Fruit fly (Drosophila melanogaster) whole organism, embryonic: ENCODE measurements around the gene CG43198.

ENCODE experiments used
- ATbp ChIP-seq: fragments of 200-800 bp; sonication (Bioruptor generic); optimal IDR thresholded peaks from 2 replicates; lab custom pipeline; 2017; ENCODE audit warnings: missing biosample characterization, mild to moderate bottlenecking, missing genetic modification characterization, missing genetic modification reagents
- Awh ChIP-seq: fragments of 200-800 bp; sonication (Bioruptor generic); IDR thresholded peaks from 2 replicates; pipeline ENCODE4, ENCODE4 v1.3.6; 2022; ENCODE audit warnings: missing biosample characterization, missing genetic modification characterization
- C15 ChIP-seq: fragments of 200-800 bp; sonication (Bioruptor generic); IDR thresholded peaks from 3 replicates; pipeline ENCODE4 v1.3.6; 2022; ENCODE audit warnings: missing biosample characterization, missing genetic modification characterization
- CG12155 ChIP-seq: fragments of 200-800 bp; sonication (Bioruptor generic); optimal IDR thresholded peaks from 3 replicates; lab custom pipeline; 2016; ENCODE audit warnings: missing biosample characterization, missing genetic modification characterization
- CG12391 ChIP-seq: fragments of 200-800 bp; sonication (Bioruptor generic); optimal IDR thresholded peaks from 3 replicates; lab custom pipeline; 2018; ENCODE audit warnings: missing biosample characterization, mild to moderate bottlenecking, missing genetic modification characterization, moderate library complexity
- CG12769 ChIP-seq: fragments of 200-800 bp; sonication (Bioruptor generic); optimal IDR thresholded peaks from 2 replicates; lab custom pipeline; 2019; ENCODE audit warnings: missing biosample characterization, mild to moderate bottlenecking, missing genetic modification characterization, moderate library complexity
- CG14860 ChIP-seq: fragments of 200-800 bp; sonication (Bioruptor generic); IDR thresholded peaks from 3 replicates; pipeline ENCODE4 v1.3.6; 2022; ENCODE audit warnings: missing biosample characterization, missing genetic modification characterization; ENCODE audit not compliant: partially characterized antibody
- CG17802 ChIP-seq: fragments of 200-800 bp; sonication (Bioruptor generic); optimal IDR thresholded peaks from 2 replicates; lab custom pipeline; 2018; ENCODE audit warnings: missing biosample characterization, mild to moderate bottlenecking, missing genetic modification characterization, moderate library complexity
- CG2678 ChIP-seq: fragments of 200-800 bp; sonication (Bioruptor generic); optimal IDR thresholded peaks from 3 replicates; lab custom pipeline; 2019; ENCODE audit warnings: missing biosample characterization, mild to moderate bottlenecking, missing genetic modification characterization, moderate library complexity
- CG2875 ChIP-seq: fragments of 200-800 bp; sonication (Bioruptor generic); optimal IDR thresholded peaks from 2 replicates; lab custom pipeline; 2017; ENCODE audit warnings: missing biosample characterization, mild to moderate bottlenecking, missing genetic modification characterization, missing genetic modification reagents
- CG3065 ChIP-seq: fragments of 200-800 bp; sonication (Bioruptor generic); optimal IDR thresholded peaks from 2 replicates; lab custom pipeline; 2016; ENCODE audit warnings: missing biosample characterization, missing genetic modification characterization
- CG32532 ChIP-seq: fragments of 200-800 bp; sonication (Bioruptor generic); IDR thresholded peaks from 2 replicates; pipeline ENCODE4 v1.3.6; 2022; ENCODE audit warnings: missing biosample characterization, missing genetic modification characterization
- CG33213 ChIP-seq: fragments of 200-800 bp; sonication (Bioruptor generic); optimal IDR thresholded peaks from 3 replicates; lab custom pipeline; 2016; ENCODE audit warnings: missing biosample characterization, missing genetic modification characterization
- CG6683 ChIP-seq: fragments of 200-800 bp; sonication (Bioruptor generic); optimal IDR thresholded peaks from 2 replicates; lab custom pipeline; 2017; ENCODE audit warnings: missing biosample characterization, mild to moderate bottlenecking, missing genetic modification characterization, missing genetic modification reagents
- CG6765 ChIP-seq: fragments of 200-800 bp; sonication (Bioruptor generic); optimal IDR thresholded peaks from 3 replicates; lab custom pipeline; 2017; ENCODE audit warnings: missing biosample characterization, mild to moderate bottlenecking, missing genetic modification characterization
- CG7372 ChIP-seq: fragments of 200-800 bp; sonication (Bioruptor generic); IDR thresholded peaks from 2 replicates; pipeline ENCODE4 v1.3.6; 2022; ENCODE audit warnings: missing biosample characterization, missing genetic modification characterization
- CG8290 ChIP-seq, 3 experiments: fragments of 200-800 bp; sonication (Bioruptor generic); optimal IDR thresholded peaks; 2 replicates each; lab custom pipeline; 2016 to 2019; ENCODE audit warnings: missing biosample characterization in 3 of 3, missing genetic modification characterization in 3 of 3, mild to moderate bottlenecking in 2 of 3, moderate library complexity in 1 of 3
- CG9609 ChIP-seq: fragments of 200-800 bp; sonication (Bioruptor generic); optimal IDR thresholded peaks from 3 replicates; lab custom pipeline; 2016; ENCODE audit warnings: missing biosample characterization, missing genetic modification characterization
- CHES-1-like ChIP-seq: fragments of 200-800 bp; sonication (Bioruptor generic); optimal IDR thresholded peaks from 2 replicates; lab custom pipeline; 2016; ENCODE audit warnings: missing biosample characterization, missing genetic modification characterization
- E2f1 ChIP-seq: fragments of 200-800 bp; sonication (Bioruptor generic); IDR thresholded peaks from 2 replicates; pipeline ENCODE4 v1.3.6; 2022; ENCODE audit warnings: missing biosample characterization, missing genetic modification characterization
- Elba2 ChIP-seq: fragments of 200-800 bp; sonication (Bioruptor generic); optimal IDR thresholded peaks from 3 replicates; lab custom pipeline; 2016; ENCODE audit warnings: missing biosample characterization, missing genetic modification characterization
- Ets97D ChIP-seq: fragments of 200-800 bp; sonication (Bioruptor generic); optimal IDR thresholded peaks from 3 replicates; lab custom pipeline; 2016; ENCODE audit warnings: missing biosample characterization, missing genetic modification characterization
- Hand ChIP-seq: fragments of 200-800 bp; sonication (Bioruptor generic); optimal IDR thresholded peaks from 2 replicates; lab custom pipeline; 2017; ENCODE audit warnings: mild to moderate bottlenecking, missing biosample characterization, missing genetic modification reagents, missing genetic modification characterization
- NK7.1 ChIP-seq: fragments of 200-800 bp; sonication (Bioruptor generic); optimal IDR thresholded peaks from 3 replicates; lab custom pipeline; 2016; ENCODE audit warnings: missing biosample characterization, missing genetic modification characterization
- Side ChIP-seq: fragments of 200-800 bp; sonication (Bioruptor generic); optimal IDR thresholded peaks from 2 replicates; lab custom pipeline; 2016; ENCODE audit warnings: missing biosample characterization, missing genetic modification characterization
- Sox100B ChIP-seq: fragments of 200-800 bp; sonication (Bioruptor generic); optimal IDR thresholded peaks from 3 replicates; lab custom pipeline; 2018; ENCODE audit warnings: missing biosample characterization, mild to moderate bottlenecking, missing genetic modification characterization
- Sry-β ChIP-seq: fragments of 200-800 bp; sonication (Bioruptor generic); optimal IDR thresholded peaks from 2 replicates; lab custom pipeline; 2018; ENCODE audit warnings: missing biosample characterization, mild to moderate bottlenecking, missing genetic modification characterization, moderate library complexity
- Taf1 ChIP-seq: fragments of 200-800 bp; sonication (Bioruptor generic); IDR thresholded peaks from 2 replicates; pipeline ENCODE4 v1.3.6; 2022; ENCODE audit warnings: missing biosample characterization, missing genetic modification characterization
- YL-1 ChIP-seq: fragments of 200-800 bp; sonication (Bioruptor generic); optimal IDR thresholded peaks from 3 replicates; lab custom pipeline; 2017; ENCODE audit warnings: missing biosample characterization, mild to moderate bottlenecking, missing genetic modification characterization
- ac ChIP-seq: fragments of 200-800 bp; sonication (Bioruptor generic); optimal IDR thresholded peaks from 3 replicates; lab custom pipeline; 2017; ENCODE audit warnings: missing biosample characterization, mild to moderate bottlenecking, missing genetic modification characterization
- aop ChIP-seq: fragments of 200-800 bp; sonication (Bioruptor generic); IDR thresholded peaks from 2 replicates; pipeline ENCODE4 v1.3.6; 2022; ENCODE audit warnings: missing biosample characterization, missing genetic modification characterization
- ase ChIP-seq: fragments of 200-800 bp; sonication (Bioruptor generic); IDR thresholded peaks from 3 replicates; pipeline ENCODE4 v1.3.6; 2022; ENCODE audit warnings: missing biosample characterization, missing genetic modification characterization
- bbx ChIP-seq: fragments of 200-800 bp; sonication (Bioruptor generic); IDR thresholded peaks from 2 replicates; pipeline ENCODE4 v1.3.6; 2022; ENCODE audit warnings: missing biosample characterization, missing genetic modification characterization; ENCODE audit not compliant: partially characterized antibody
- bcd ChIP-seq: fragments of 200-800 bp; sonication (Bioruptor generic); optimal IDR thresholded peaks from 2 replicates; lab custom pipeline; 2017; ENCODE audit warnings: missing biosample characterization, mild to moderate bottlenecking, missing genetic modification characterization
- bigmax ChIP-seq: fragments of 200-800 bp; sonication (Bioruptor generic); optimal IDR thresholded peaks from 2 replicates; lab custom pipeline; 2018; ENCODE audit warnings: missing biosample characterization, mild to moderate bottlenecking, missing genetic modification characterization
- chn ChIP-seq: fragments of 200-800 bp; sonication (Bioruptor generic); optimal IDR thresholded peaks from 2 replicates; lab custom pipeline; 2016; ENCODE audit warnings: missing biosample characterization, missing genetic modification characterization
- corto ChIP-seq: fragments of 200-800 bp; sonication (Bioruptor generic); optimal IDR thresholded peaks from 2 replicates; lab custom pipeline; 2016; ENCODE audit warnings: missing biosample characterization, mild to moderate bottlenecking, missing genetic modification characterization, moderate library complexity
- cwo ChIP-seq: fragments of 200-800 bp; sonication (Bioruptor generic); optimal IDR thresholded peaks from 3 replicates; lab custom pipeline; 2017; ENCODE audit warnings: missing biosample characterization, missing genetic modification characterization, mild to moderate bottlenecking, moderate library complexity, missing genetic modification reagents
- dmrt99B ChIP-seq: fragments of 200-800 bp; sonication (Bioruptor generic); optimal IDR thresholded peaks from 2 replicates; lab custom pipeline; 2018; ENCODE audit warnings: missing biosample characterization, mild to moderate bottlenecking, missing genetic modification characterization, moderate library complexity
- en ChIP-seq: fragments of 200-800 bp; sonication (Bioruptor generic); optimal IDR thresholded peaks from 2 replicates; lab custom pipeline; 2016; ENCODE audit warnings: missing biosample characterization, missing genetic modification characterization
- gfzf ChIP-seq: fragments of 200-800 bp; sonication (Bioruptor generic); optimal IDR thresholded peaks from 2 replicates; lab custom pipeline; 2016; ENCODE audit warnings: missing biosample characterization, mild to moderate bottlenecking, missing genetic modification characterization, moderate library complexity
- ken ChIP-seq: fragments of 200-800 bp; sonication (Bioruptor generic); IDR thresholded peaks from 3 replicates; pipeline ENCODE4 v1.3.6; 2022; ENCODE audit warnings: missing biosample characterization, missing genetic modification characterization
- luna ChIP-seq: fragments of 200-800 bp; sonication (Bioruptor generic); optimal IDR thresholded peaks from 2 replicates; lab custom pipeline; 2016; ENCODE audit warnings: missing biosample characterization, missing genetic modification characterization
- otp ChIP-seq: fragments of 200-800 bp; sonication (Bioruptor generic); IDR thresholded peaks from 3 replicates; pipeline ENCODE4, ENCODE4 v1.3.6; 2022; ENCODE audit warnings: missing biosample characterization, missing genetic modification characterization
- rib ChIP-seq: fragments of 200-800 bp; sonication (Bioruptor generic); IDR thresholded peaks from 2 replicates; pipeline ENCODE4 v1.3.6; 2022; ENCODE audit warnings: missing biosample characterization, missing genetic modification characterization
- schlank ChIP-seq: fragments of 200-800 bp; sonication (Bioruptor generic); optimal IDR thresholded peaks from 2 replicates; lab custom pipeline; 2018; ENCODE audit warnings: missing biosample characterization, mild to moderate bottlenecking, missing genetic modification characterization
- seq ChIP-seq: fragments of 200-800 bp; sonication (Bioruptor generic); IDR thresholded peaks from 2 replicates; pipeline ENCODE4 v1.3.6; 2022; ENCODE audit warnings: missing biosample characterization, missing genetic modification characterization
- sna ChIP-seq: fragments of 200-800 bp; sonication (Bioruptor generic); IDR thresholded peaks from 2 replicates; pipeline ENCODE4 v1.3.6; 2022; ENCODE audit warnings: missing biosample characterization, missing genetic modification characterization; ENCODE audit not compliant: partially characterized antibody
- sug ChIP-seq: fragments of 200-800 bp; optimal IDR thresholded peaks from 2 replicates; lab custom pipeline; 2019; ENCODE audit warnings: missing biosample characterization, mild to moderate bottlenecking, missing genetic modification characterization, moderate library complexity
- trem ChIP-seq: fragments of 200-800 bp; optimal IDR thresholded peaks from 3 replicates; lab custom pipeline; 2019; ENCODE audit warnings: missing biosample characterization, mild to moderate bottlenecking, missing genetic modification characterization, moderate library complexity
- zf30C ChIP-seq: fragments of 200-800 bp; sonication (Bioruptor generic); optimal IDR thresholded peaks from 3 replicates; lab custom pipeline; 2018; ENCODE audit warnings: missing biosample characterization, mild to moderate bottlenecking, missing genetic modification characterization

Gene CG43198

dm6 chrX:7475204-7475759 lies 22.1 kb upstream of the CG43198 start:
- TF ChIP-seq trem (tag; lab: Kevin White, UChicago) (no peak), CG3065 (no peak), sug (tag; lab: Kevin White, UChicago) (no peak), bigmax (GFP tag; lab: Kevin White, UChicago) (no peak), Sry-β (GFP tag; lab: Kevin White, UChicago) (no peak), otp (GFP tag; lab: Robert Waterston, UW) (no peak), schlank (no peak), CG6765 (GFP tag; lab: Kevin White, UChicago) (no peak), CG17802 (no peak), luna (GFP tag; lab: Kevin White, UChicago) (no peak), CG2678 (tag; lab: Kevin White, UChicago) (peak; percentile 32), cwo (GFP tag; lab: Kevin White, UChicago) (no peak), sna (GFP tag; lab: Robert Waterston, UW) (no peak), CG32532 (GFP tag; lab: Robert Waterston, UW) (0 out of 2 replicates have a peak, but pooled peaks have one; percentile 11), CG7372 (GFP tag; lab: Robert Waterston, UW) (no peak), Hand (GFP tag; lab: Kevin White, UChicago) (no peak), corto (no peak), Ets97D (GFP tag; lab: Kevin White, UChicago) (no peak), en (GFP tag; lab: Kevin White, UChicago) (no peak), seq (GFP tag; lab: Robert Waterston, UW) (no peak), CG14860 (no peak), bcd (GFP tag; lab: Kevin White, UChicago) (no peak), gfzf (GFP tag; lab: Kevin White, UChicago) (no peak), dmrt99B (peak; percentile 27), ac (GFP tag; lab: Kevin White, UChicago) (no peak), CG6683 (GFP tag; lab: Kevin White, UChicago) (no peak), NK7.1 (GFP tag; lab: Kevin White, UChicago) (no peak), Awh (GFP tag; lab: Robert Waterston, UW) (no peak), CG12155 (GFP tag; lab: Kevin White, UChicago) (no peak), ken (GFP tag; lab: Robert Waterston, UW) (no peak), zf30C (GFP tag; lab: Kevin White, UChicago) (no peak), C15 (GFP tag; lab: Robert Waterston, UW) (no peak), chn (no peak), rib (GFP tag; lab: Robert Waterston, UW) (no peak), CG33213 (GFP tag; lab: Kevin White, UChicago) (no peak), Taf1 (GFP tag; lab: Robert Waterston, UW) (no peak), CG12391 (peak; percentile 22), CHES-1-like (GFP tag; lab: Kevin White, UChicago) (no peak), CG2875 (no peak), Sox100B (GFP tag; lab: Kevin White, UChicago) (no peak), YL-1 (GFP tag; lab: Kevin White, UChicago) (no peak), Elba2 (GFP tag; lab: Kevin White, UChicago) (no peak), CG9609 (GFP tag; lab: Kevin White, UChicago) (no peak), aop (GFP tag; lab: Robert Waterston, UW) (no peak), E2f1 (GFP tag; lab: Robert Waterston, UW) (no peak), ase (GFP tag; lab: Robert Waterston, UW) (no peak), CG12769 (tag; lab: Kevin White, UChicago) (no peak), Side (no peak), ATbp (no peak), CG8290 (GFP tag; optimal IDR thresholded peaks at IDR 0.05; lab: Kevin White, UChicago) (no peak), CG8290 (tag; optimal IDR thresholded peaks at IDR 0.05; lab: Kevin White, UChicago) (no peak), bbx (GFP tag; lab: Robert Waterston, UW) (no peak)
